Fruit fly (Drosophila melanogaster) whole organism, prepupa: ENCODE data around the gene CG15019.

ENCODE experiments used
- CG16779 ChIP-seq: fragments of 200-800 bp; sonication (Bioruptor generic); optimal IDR thresholded peaks from 3 replicates; lab custom pipeline; 2017; ENCODE audit warnings: missing biosample characterization, mild to moderate bottlenecking, missing genetic modification characterization
- CG6808 ChIP-seq: fragments of 200-800 bp; sonication (Bioruptor generic); optimal IDR thresholded peaks from 3 replicates; lab custom pipeline; 2017; ENCODE audit warnings: missing biosample characterization, missing genetic modification characterization, mild to moderate bottlenecking, moderate library complexity, missing genetic modification reagents
- CG8632 ChIP-seq: fragments of 200-800 bp; sonication (Bioruptor generic); optimal IDR thresholded peaks from 3 replicates; lab custom pipeline; 2016; ENCODE audit warnings: missing biosample characterization, missing genetic modification characterization
- Ets21C ChIP-seq: fragments of 200-800 bp; sonication (Bioruptor generic); optimal IDR thresholded peaks from 3 replicates; lab custom pipeline; 2016; ENCODE audit warnings: missing biosample characterization, missing genetic modification characterization
- eg ChIP-seq: fragments of 200-800 bp; sonication (Bioruptor generic); IDR thresholded peaks from 3 replicates; pipeline ENCODE4 v1.3.6; 2022; ENCODE audit warnings: missing biosample characterization, missing genetic modification characterization
- net ChIP-seq: fragments of 200-800 bp; sonication (Bioruptor generic); optimal IDR thresholded peaks from 3 replicates; lab custom pipeline; 2016; ENCODE audit warnings: missing biosample characterization, missing genetic modification characterization

- TF ChIP-seq CG16779 (no peak), Ets21C (GFP tag; lab: Kevin White, UChicago) (no peak), CG6808 (no peak), eg (GFP tag; lab: Robert Waterston, UW) (peak; percentile 79), CG8632 (no peak), net (GFP tag; lab: Kevin White, UChicago) (peak; percentile 17)
Observed at dm6 chr3L:4412974-4413373, 7.1 kb upstream of the CG15019 start.
